Worm (Caenorhabditis elegans) whole organism, L4 larva: ENCODE data around the gene pha-2.

Experiments used
- F37D6.2 ChIP-seq: sonication (generic microtip); optimal IDR thresholded peaks from 2 replicates; lab custom pipeline; 2016; ENCODE audit warnings: mild to moderate bottlenecking, missing genetic modification characterization, missing compliant biosample characterization
- Y5F2A.4 ChIP-seq: fragments of 200-800 bp; sonication (Bioruptor generic); optimal IDR thresholded peaks from 2 replicates; lab custom pipeline; 2018; ENCODE audit warnings: mild to moderate bottlenecking, missing genetic modification characterization, missing compliant biosample characterization
- ces-1 ChIP-seq: fragments of 150-350 bp; sonication (generic microtip); optimal IDR thresholded peaks from 4 replicates; lab custom pipeline; 2014; ENCODE audit warnings: missing biosample characterization, missing genetic modification reagents, missing genetic modification characterization
- gei-8 ChIP-seq: fragments of 200-800 bp; sonication (Bioruptor generic); optimal IDR thresholded peaks from 2 replicates; lab custom pipeline; 2018; ENCODE audit warnings: mild to moderate bottlenecking, missing genetic modification characterization, missing compliant biosample characterization
- madf-9 ChIP-seq: fragments of 200-800 bp; sonication (Bioruptor generic); conservative IDR thresholded peaks from 2 replicates; pipeline ENCODE4 v1.3.6; 2022; ENCODE audit warnings: missing genetic modification reagents, missing genetic modification characterization, missing compliant biosample characterization
- nhr-11 ChIP-seq: fragments of 150-350 bp; optimal IDR thresholded peaks from 2 replicates; lab custom pipeline; 2014; ENCODE audit warnings: missing biosample characterization, missing genetic modification characterization
- nhr-28 ChIP-seq: fragments of 150-350 bp; optimal IDR thresholded peaks from 2 replicates; lab custom pipeline; 2014; ENCODE audit warnings: missing biosample characterization, missing genetic modification characterization

DNA sequence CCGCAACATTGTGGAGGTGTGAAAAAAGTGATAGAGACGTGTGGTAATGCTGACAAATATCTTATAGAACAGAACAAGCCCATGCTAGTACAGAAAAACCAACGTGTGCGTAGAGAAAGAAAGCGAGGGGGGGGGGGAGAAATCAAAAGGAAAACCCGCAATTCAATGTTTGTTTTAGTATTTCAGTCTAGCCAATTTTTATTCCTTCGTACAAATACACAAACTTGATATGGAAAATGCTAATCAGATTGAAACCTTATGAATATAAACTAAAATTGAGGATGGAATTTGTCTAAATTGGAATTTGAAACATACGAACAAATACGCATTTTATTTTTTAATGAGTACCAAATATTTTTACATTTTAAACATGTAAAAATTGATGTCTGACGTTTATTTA is 49.0 kb downstream of the pha-2 start, which contains the start of gene mrp-1:
- TF ChIP-seq nhr-28 (tag; lab: Kevin White, UChicago) (no peak), nhr-11 (tag; lab: Kevin White, UChicago) (no peak), Y5F2A.4 (GFP tag; lab: Kevin White, UChicago) (no peak), madf-9 (GFP tag; lab: Robert Waterston, UW) (no peak), gei-8 (GFP tag; lab: Kevin White, UChicago) (no peak), F37D6.2 (no peak), ces-1 (GFP tag; lab: Kevin White, UChicago) (no peak)
